Worm (Caenorhabditis elegans) whole organism, midembryonic: ENCODE data around the gene srw-141.

Source experiments
- T22C8.4 ChIP-seq: fragments of 200-800 bp; sonication (Bioruptor generic); IDR thresholded peaks from 2 replicates; pipeline ENCODE4 v1.3.6; 2022; ENCODE audit warnings: missing genetic modification characterization, missing compliant biosample characterization
- cog-1 ChIP-seq: sonication (generic microtip); optimal IDR thresholded peaks from 2 replicates; lab custom pipeline; 2016; ENCODE audit warnings: missing genetic modification characterization, missing compliant biosample characterization
- flt-1 ChIP-seq: fragments of 200-800 bp; sonication (Bioruptor generic); IDR thresholded peaks from 2 replicates; pipeline ENCODE4 v1.3.6; 2022; ENCODE audit warnings: missing genetic modification characterization, missing compliant biosample characterization
- klf-2 ChIP-seq: fragments of 200-800 bp; sonication (Bioruptor generic); conservative IDR thresholded peaks from 2 replicates; pipeline ENCODE4 v1.3.6; 2022; ENCODE audit warnings: missing genetic modification reagents, missing genetic modification characterization, missing compliant biosample characterization
- med-1 ChIP-seq: sonication (generic microtip); optimal IDR thresholded peaks from 2 replicates; lab custom pipeline; 2017; ENCODE audit warnings: missing genetic modification characterization, mild to moderate bottlenecking, missing compliant biosample characterization, antibody characterized with exemption, missing genetic modification reagents; ENCODE audit not compliant: insufficient read depth
- ref-1 ChIP-seq: fragments of 200-800 bp; sonication (Bioruptor generic); conservative IDR thresholded peaks from 2 replicates; pipeline ENCODE4 v1.3.6; 2022; ENCODE audit warnings: missing genetic modification reagents, missing genetic modification characterization, missing compliant biosample characterization
- tab-1 ChIP-seq: fragments of 200-800 bp; sonication (Bioruptor generic); IDR thresholded peaks from 2 replicates; pipeline ENCODE4 v1.3.6; 2022; ENCODE audit warnings: missing genetic modification characterization, missing compliant biosample characterization
- ztf-23 ChIP-seq: fragments of 200-800 bp; sonication (Bioruptor generic); IDR thresholded peaks from 2 replicates; pipeline ENCODE4 v1.3.6; 2022; ENCODE audit warnings: missing genetic modification reagents, missing genetic modification characterization, missing compliant biosample characterization
- ztf-29 ChIP-seq: fragments of 200-800 bp; sonication (Bioruptor generic); IDR thresholded peaks from 2 replicates; pipeline ENCODE4 v1.3.6; 2022; ENCODE audit warnings: missing genetic modification reagents, missing genetic modification characterization, missing compliant biosample characterization

srw-141 gene

DNA sequence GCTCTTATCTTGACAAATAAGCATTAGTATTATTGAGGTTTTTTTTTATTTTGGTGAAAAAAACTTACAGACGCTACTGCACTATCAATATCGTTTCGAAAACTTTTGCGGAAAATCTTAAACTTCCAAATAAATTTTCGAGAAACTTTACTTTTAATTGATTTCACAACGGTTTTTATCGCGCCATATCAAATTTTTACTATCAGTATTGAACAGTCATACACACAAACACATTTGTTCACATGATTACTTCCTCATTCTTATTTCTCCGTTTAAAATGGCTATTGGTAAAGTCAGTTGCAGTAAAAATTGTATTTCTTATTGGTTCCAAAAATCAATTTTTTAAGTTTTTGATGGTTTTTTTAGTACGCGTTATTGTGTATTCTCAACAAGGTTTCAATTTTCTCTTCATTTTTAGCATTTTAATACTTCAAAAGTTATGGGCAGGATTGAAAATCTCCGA, 42.2 kb downstream of the srw-141 start, which contains the start of gene pals-32:
TSS of gene pals-32 (plus strand) at position 413 of the 463 bp plus-strand sequence.
- TF ChIP-seq med-1 (GFP tag; lab: Kevin White, UChicago), result no peak
- TF ChIP-seq flt-1 (GFP tag; lab: Robert Waterston, UW), result no peak
- TF ChIP-seq klf-2 (GFP tag; lab: Robert Waterston, UW), result no peak
- TF ChIP-seq ref-1 (GFP tag; lab: Robert Waterston, UW), result no peak
- no peak for TF ChIP-seq tab-1 (GFP tag; lab: Robert Waterston, UW)
- no peak for TF ChIP-seq ztf-29
- TF ChIP-seq ztf-23 (GFP tag; lab: Robert Waterston, UW), result no peak
- no peak for TF ChIP-seq T22C8.4 (GFP tag; lab: Robert Waterston, UW)
- TF ChIP-seq cog-1 (tag; lab: Kevin White, UChicago), result no peak

DNA sequence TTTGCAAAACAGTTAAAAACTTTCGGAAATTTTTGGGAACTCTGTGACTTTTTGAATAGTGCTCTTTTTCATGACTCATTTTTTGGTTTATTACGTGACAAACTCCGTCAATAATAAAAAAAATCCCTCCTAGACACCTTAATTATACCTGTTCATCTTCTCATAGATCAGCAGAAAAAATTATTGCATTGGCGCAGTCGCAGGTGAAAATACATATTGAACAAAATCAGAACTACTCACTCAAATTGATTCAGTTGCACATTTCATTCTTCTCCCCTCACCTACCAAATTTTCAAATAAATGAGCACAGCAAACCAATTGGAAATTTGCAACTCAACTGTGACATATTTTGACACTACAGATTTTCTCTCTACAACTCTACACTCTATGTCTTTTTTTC, 45.4 kb downstream of the srw-141 start, which contains the start of gene srh-127:
TSS of gene srh-127 (plus strand) at position 301 of the 400 bp plus-strand sequence.
- TF ChIP-seq flt-1 (GFP tag; lab: Robert Waterston, UW) (no peak), cog-1 (tag; lab: Kevin White, UChicago) (no peak), med-1 (GFP tag; lab: Kevin White, UChicago) (no peak), tab-1 (GFP tag; lab: Robert Waterston, UW) (no peak), ztf-29 (no peak), klf-2 (GFP tag; lab: Robert Waterston, UW) (no peak), ref-1 (GFP tag; lab: Robert Waterston, UW) (no peak), T22C8.4 (GFP tag; lab: Robert Waterston, UW) (no peak), ztf-23 (GFP tag; lab: Robert Waterston, UW) (no peak)

DNA sequence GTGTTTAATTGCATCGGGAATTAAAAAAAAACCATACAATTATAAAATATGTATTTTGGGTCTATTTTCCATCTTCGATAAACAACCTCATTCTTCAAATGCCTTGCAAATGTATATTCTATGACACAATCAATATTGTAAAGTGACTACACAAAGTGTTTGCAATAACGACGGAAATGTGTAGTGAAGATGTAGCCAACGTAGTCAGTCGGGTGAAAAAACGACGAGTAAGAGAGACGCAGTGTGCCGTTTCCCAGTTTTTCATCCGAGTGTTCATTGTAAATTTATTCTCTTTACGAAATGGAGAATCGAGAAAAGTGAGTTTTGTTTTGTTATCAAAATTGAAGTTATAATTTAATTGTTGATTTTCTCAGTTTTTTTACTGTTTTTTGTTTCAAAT, 46.5 kb downstream of the srw-141 start, which contains the start of gene F37B4.15:
TSS of gene F37B4.15 (plus strand) at position 301 of the 400 bp plus-strand sequence.
- TF ChIP-seq ref-1 (GFP tag; lab: Robert Waterston, UW) (no peak), ztf-29 (no peak), T22C8.4 (GFP tag; lab: Robert Waterston, UW) (no peak), med-1 (GFP tag; lab: Kevin White, UChicago) (no peak), klf-2 (GFP tag; lab: Robert Waterston, UW) (no peak), tab-1 (GFP tag; lab: Robert Waterston, UW) (no peak), cog-1 (tag; lab: Kevin White, UChicago) (no peak), ztf-23 (GFP tag; lab: Robert Waterston, UW) (no peak)

DNA sequence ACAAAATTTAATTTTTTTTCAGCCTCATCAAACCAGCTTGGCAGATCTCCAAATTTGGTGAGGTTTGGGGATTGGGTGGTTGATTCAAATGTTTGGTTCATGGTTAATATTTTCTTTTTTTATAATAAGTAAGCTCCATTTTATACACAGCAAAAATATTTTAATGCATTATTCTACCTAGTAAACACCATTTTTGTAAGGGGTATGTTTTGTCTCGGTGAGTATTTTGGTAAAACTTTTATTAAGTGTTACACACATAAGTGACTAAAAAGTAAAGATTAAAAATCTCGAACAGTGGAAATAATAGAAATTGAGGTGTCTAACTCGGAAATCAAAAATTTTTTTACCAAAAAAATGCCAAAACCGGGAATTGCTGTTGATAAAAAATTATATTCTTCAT, 49.7 kb downstream of the srw-141 start, which contains the start of gene srw-4:
TSS of gene srw-4 (minus strand) at position 101 of the 400 bp plus-strand sequence.
- TF ChIP-seq ref-1 (GFP tag; lab: Robert Waterston, UW) (no peak), flt-1 (GFP tag; lab: Robert Waterston, UW) (no peak), ztf-23 (GFP tag; lab: Robert Waterston, UW) (no peak), T22C8.4 (GFP tag; lab: Robert Waterston, UW) (no peak), med-1 (GFP tag; lab: Kevin White, UChicago) (no peak), klf-2 (GFP tag; lab: Robert Waterston, UW) (no peak), cog-1 (tag; lab: Kevin White, UChicago) (no peak), tab-1 (GFP tag; lab: Robert Waterston, UW) (no peak), ztf-29 (no peak)

DNA sequence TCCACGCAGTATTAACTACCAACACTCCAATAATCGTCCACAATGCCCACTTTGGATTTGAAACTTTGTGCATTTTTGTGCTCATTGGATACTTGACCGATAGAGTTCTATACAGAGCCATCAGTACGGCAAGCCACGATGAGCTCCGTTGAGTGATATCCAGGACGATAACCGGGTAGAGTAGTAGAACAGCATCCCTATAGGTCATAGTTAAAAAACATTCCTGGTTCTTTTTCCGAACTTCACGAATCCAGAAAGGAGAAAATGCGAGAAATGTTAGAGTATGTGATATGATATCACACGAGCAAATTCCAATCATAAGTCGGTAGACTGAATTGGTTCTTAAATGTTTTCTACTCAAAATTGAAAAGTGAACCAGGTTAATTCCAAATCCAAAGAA, 50.1 kb downstream of the srw-141 start:
- no peak for TF ChIP-seq tab-1 (GFP tag; lab: Robert Waterston, UW)
